Worm (Caenorhabditis elegans) whole organism, mixed stage, embryonic: ENCODE data around the gene M04B2.4.

Experiments used
- M03D4.4 ChIP-seq: sonication (generic microtip); optimal IDR thresholded peaks from 2 replicates; lab custom pipeline; 2017; ENCODE audit warnings: mild to moderate bottlenecking, missing genetic modification characterization, missing compliant biosample characterization
- bed-3 ChIP-seq: fragments of 200-800 bp; sonication (Bioruptor generic); optimal IDR thresholded peaks from 3 replicates; lab custom pipeline; 2018; ENCODE audit warnings: mild to moderate bottlenecking, missing genetic modification characterization, moderate library complexity, missing compliant biosample characterization
- blmp-1 ChIP-seq: fragments of 150-350 bp; optimal IDR thresholded peaks from 2 replicates; lab custom pipeline; 2014; ENCODE audit warnings: missing biosample characterization, missing genetic modification characterization
- ceh-39 ChIP-seq: fragments of 150-350 bp; optimal IDR thresholded peaks from 2 replicates; lab custom pipeline; 2014; ENCODE audit warnings: missing biosample characterization, missing genetic modification characterization
- ceh-43 ChIP-seq: fragments of 200-800 bp; sonication (Bioruptor generic); optimal IDR thresholded peaks from 2 replicates; lab custom pipeline; 2018; ENCODE audit warnings: mild to moderate bottlenecking, missing genetic modification characterization, moderate library complexity, missing compliant biosample characterization
- ceh-83 ChIP-seq: fragments of 200-800 bp; sonication (Bioruptor generic); optimal IDR thresholded peaks from 2 replicates; lab custom pipeline; 2018; ENCODE audit warnings: mild to moderate bottlenecking, missing genetic modification characterization, missing compliant biosample characterization
- ces-1 ChIP-seq: fragments of 150-350 bp; optimal IDR thresholded peaks from 2 replicates; lab custom pipeline; 2014; ENCODE audit warnings: missing biosample characterization, missing genetic modification reagents, missing genetic modification characterization
- cnd-1 ChIP-seq: fragments of 200-800 bp; sonication (Bioruptor generic); optimal IDR thresholded peaks from 2 replicates; lab custom pipeline; 2018; ENCODE audit warnings: mild to moderate bottlenecking, missing genetic modification characterization, missing compliant biosample characterization
- elt-1 ChIP-seq: sonication (generic microtip); optimal IDR thresholded peaks from 2 replicates; lab custom pipeline; 2017; ENCODE audit warnings: missing genetic modification characterization, mild to moderate bottlenecking, missing compliant biosample characterization, antibody characterized with exemption, moderate library complexity, borderline replicate concordance; ENCODE audit not compliant: insufficient read depth
- elt-3 ChIP-seq: fragments of 150-350 bp; optimal IDR thresholded peaks from 2 replicates; lab custom pipeline; 2014; ENCODE audit warnings: missing biosample characterization, missing genetic modification characterization
- flh-1 ChIP-seq: fragments of 200-800 bp; sonication (Bioruptor generic); optimal IDR thresholded peaks from 2 replicates; lab custom pipeline; 2018; ENCODE audit warnings: mild to moderate bottlenecking, missing genetic modification characterization, moderate library complexity, missing compliant biosample characterization
- ham-2 ChIP-seq: fragments of 200-800 bp; sonication (Bioruptor generic); optimal IDR thresholded peaks from 2 replicates; lab custom pipeline; 2018; ENCODE audit warnings: mild to moderate bottlenecking, missing genetic modification characterization, missing compliant biosample characterization
- lin-13 ChIP-seq: fragments of 150-350 bp; optimal IDR thresholded peaks from 2 replicates; lab custom pipeline; 2014; ENCODE audit warnings: missing biosample characterization, missing genetic modification characterization
- lin-32 ChIP-seq: fragments of 200-800 bp; sonication (Bioruptor generic); optimal IDR thresholded peaks from 2 replicates; lab custom pipeline; 2018; ENCODE audit warnings: mild to moderate bottlenecking, missing genetic modification characterization, missing compliant biosample characterization
- lsy-2 ChIP-seq: fragments of 150-350 bp; optimal IDR thresholded peaks from 2 replicates; lab custom pipeline; 2014; ENCODE audit warnings: missing biosample characterization, missing genetic modification characterization
- mab-5 ChIP-seq: fragments of 150-350 bp; optimal IDR thresholded peaks from 2 replicates; lab custom pipeline; 2014; ENCODE audit warnings: missing biosample characterization, missing genetic modification characterization
- mep-1 ChIP-seq: fragments of 150-350 bp; optimal IDR thresholded peaks from 2 replicates; lab custom pipeline; 2017; ENCODE audit warnings: missing biosample characterization, missing genetic modification reagents, missing genetic modification characterization, inconsistent platforms
- mls-2 ChIP-seq: sonication (generic microtip); optimal IDR thresholded peaks from 2 replicates; lab custom pipeline; 2016; ENCODE audit warnings: mild to moderate bottlenecking, missing genetic modification characterization, moderate library complexity, missing compliant biosample characterization
- nhr-12 ChIP-seq: fragments of 150-350 bp; optimal IDR thresholded peaks from 2 replicates; lab custom pipeline; 2014; ENCODE audit warnings: missing biosample characterization, missing genetic modification characterization
- nhr-2 ChIP-seq: fragments of 150-350 bp; optimal IDR thresholded peaks from 2 replicates; lab custom pipeline; 2014; ENCODE audit warnings: missing biosample characterization, missing genetic modification characterization
- nhr-237 ChIP-seq: fragments of 150-350 bp; optimal IDR thresholded peaks from 2 replicates; lab custom pipeline; 2014; ENCODE audit warnings: missing biosample characterization, missing genetic modification characterization
- nhr-28 ChIP-seq: fragments of 150-350 bp; optimal IDR thresholded peaks from 2 replicates; lab custom pipeline; 2014; ENCODE audit warnings: missing biosample characterization, missing genetic modification characterization
- nhr-76 ChIP-seq: sonication (generic microtip); optimal IDR thresholded peaks from 2 replicates; lab custom pipeline; 2017; ENCODE audit warnings: missing biosample characterization, missing genetic modification characterization
- pha-4 ChIP-seq: fragments of 150-350 bp; optimal IDR thresholded peaks from 2 replicates; lab custom pipeline; 2018; ENCODE audit warnings: missing biosample characterization, missing genetic modification reagents, missing genetic modification characterization
- snpc-4 ChIP-seq: fragments of 150-350 bp; optimal IDR thresholded peaks from 2 replicates; lab custom pipeline; 2014; ENCODE audit warnings: missing biosample characterization, missing genetic modification characterization
- sptf-1 ChIP-seq: sonication (generic microtip); optimal IDR thresholded peaks from 2 replicates; lab custom pipeline; 2017; ENCODE audit warnings: mild to moderate bottlenecking, missing genetic modification characterization, moderate library complexity, missing compliant biosample characterization
- tbx-8 ChIP-seq: fragments of 200-800 bp; sonication (Bioruptor generic); optimal IDR thresholded peaks from 2 replicates; lab custom pipeline; 2018; ENCODE audit warnings: mild to moderate bottlenecking, missing genetic modification characterization, moderate library complexity, missing compliant biosample characterization
- unc-120 ChIP-seq: sonication (generic microtip); optimal IDR thresholded peaks from 2 replicates; lab custom pipeline; 2017; ENCODE audit warnings: missing genetic modification characterization, missing compliant biosample characterization; ENCODE audit not compliant: poor library complexity, severe bottlenecking
- unc-39 ChIP-seq: fragments of 150-350 bp; optimal IDR thresholded peaks from 2 replicates; lab custom pipeline; 2014; ENCODE audit warnings: missing biosample characterization, missing genetic modification characterization
- unc-62 ChIP-seq: fragments of 150-350 bp; optimal IDR thresholded peaks from 2 replicates; lab custom pipeline; 2014; ENCODE audit warnings: missing biosample characterization, missing genetic modification reagents, missing genetic modification characterization
- zip-8 ChIP-seq: fragments of 150-350 bp; optimal IDR thresholded peaks from 2 replicates; lab custom pipeline; 2014; ENCODE audit warnings: missing biosample characterization, missing genetic modification characterization
- ztf-11 ChIP-seq: fragments of 150-350 bp; optimal IDR thresholded peaks from 2 replicates; lab custom pipeline; 2014; ENCODE audit warnings: missing biosample characterization, missing genetic modification characterization

Gene M04B2.4

DNA sequence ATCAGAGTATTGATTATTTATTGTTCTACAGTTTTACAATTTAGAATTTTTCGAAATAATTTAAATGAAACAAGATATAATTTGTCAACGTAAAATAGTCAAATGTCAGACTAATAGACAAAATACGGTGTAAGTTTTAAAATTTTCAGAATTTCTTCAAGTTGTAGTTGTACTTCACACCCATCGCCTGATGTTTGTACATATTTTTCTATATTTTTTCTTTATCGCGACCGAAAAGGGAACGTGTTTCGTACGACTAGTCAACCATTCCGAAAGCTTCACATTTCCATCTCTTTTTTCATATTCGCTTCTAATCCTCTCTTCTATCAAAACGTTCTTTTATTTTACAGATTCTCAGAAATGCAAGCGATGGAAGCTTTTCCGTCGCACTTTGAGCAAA, 16.4 kb downstream of the M04B2.4 start, which contains the start of gene twk-25:
Gene twk-25 (plus strand): TSS at position 301 of the 400 bp plus-strand sequence.
- TF ChIP-seq ceh-83: no peak
- TF ChIP-seq unc-62 (GFP tag; lab: Kevin White, UChicago): no peak
- no peak for TF ChIP-seq unc-39 (tag; lab: Kevin White, UChicago)
- TF ChIP-seq lsy-2 (tag; lab: Kevin White, UChicago): no peak
- no peak for TF ChIP-seq snpc-4 (tag; lab: Kevin White, UChicago)
- no peak for TF ChIP-seq ces-1 (GFP tag; lab: Kevin White, UChicago)
- no peak for TF ChIP-seq zip-8 (tag; lab: Kevin White, UChicago)
- no peak for TF ChIP-seq lin-13 (tag; lab: Kevin White, UChicago)
- TF ChIP-seq mls-2 (tag; lab: Kevin White, UChicago): no peak
- no peak for TF ChIP-seq nhr-28 (tag; lab: Kevin White, UChicago)
- TF ChIP-seq cnd-1 (tag; lab: Kevin White, UChicago): no peak
- no peak for TF ChIP-seq elt-3 (tag; lab: Kevin White, UChicago)
- no peak for TF ChIP-seq tbx-8 (GFP tag; lab: Kevin White, UChicago)
- no peak for TF ChIP-seq mab-5 (tag; lab: Kevin White, UChicago)
- no peak for TF ChIP-seq ham-2
- TF ChIP-seq M03D4.4 (tag; lab: Kevin White, UChicago): no peak
- TF ChIP-seq, all 35 proteins: peak for 0

DNA sequence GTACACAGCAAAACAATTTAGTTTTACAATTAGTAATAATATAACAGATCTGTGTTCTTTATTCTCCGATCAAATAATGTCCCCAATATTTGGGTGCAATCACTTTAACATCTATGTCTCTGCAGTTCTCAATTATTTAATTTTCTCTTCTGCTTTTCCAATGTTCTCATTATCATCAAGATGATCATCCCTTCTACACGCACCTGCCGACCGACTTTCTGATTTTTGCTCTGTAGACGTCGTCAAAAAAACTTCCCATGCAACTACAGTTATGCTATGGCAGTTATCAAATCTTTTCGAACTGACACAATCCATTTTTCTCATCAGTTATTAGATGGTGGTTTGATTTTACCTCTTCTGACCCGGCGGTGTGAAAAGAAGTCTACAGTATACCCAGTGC, 17.2 kb downstream of the M04B2.4 start:
- TF ChIP-seq ces-1 (GFP tag; lab: Kevin White, UChicago) (no peak), mab-5 (tag; lab: Kevin White, UChicago) (no peak), cnd-1 (tag; lab: Kevin White, UChicago) (no peak), flh-1 (no peak), lin-32 (GFP tag; lab: Kevin White, UChicago) (no peak), lsy-2 (tag; lab: Kevin White, UChicago) (no peak), ztf-11 (tag; lab: Kevin White, UChicago) (no peak), sptf-1 (tag; lab: Kevin White, UChicago) (no peak), nhr-28 (tag; lab: Kevin White, UChicago) (no peak), nhr-2 (tag; lab: Kevin White, UChicago) (no peak), elt-3 (tag; lab: Kevin White, UChicago) (no peak), pha-4 (tag; lab: Kevin White, UChicago) (no peak), nhr-76 (tag; lab: Kevin White, UChicago) (no peak), nhr-237 (tag; lab: Kevin White, UChicago) (no peak), tbx-8 (GFP tag; lab: Kevin White, UChicago) (no peak), M03D4.4 (tag; lab: Kevin White, UChicago) (no peak), ham-2 (no peak), blmp-1 (tag; lab: Kevin White, UChicago) (no peak), mls-2 (tag; lab: Kevin White, UChicago) (no peak), ceh-43 (GFP tag; lab: Kevin White, UChicago) (no peak)
- TF ChIP-seq, all 35 proteins: peak for 0

DNA sequence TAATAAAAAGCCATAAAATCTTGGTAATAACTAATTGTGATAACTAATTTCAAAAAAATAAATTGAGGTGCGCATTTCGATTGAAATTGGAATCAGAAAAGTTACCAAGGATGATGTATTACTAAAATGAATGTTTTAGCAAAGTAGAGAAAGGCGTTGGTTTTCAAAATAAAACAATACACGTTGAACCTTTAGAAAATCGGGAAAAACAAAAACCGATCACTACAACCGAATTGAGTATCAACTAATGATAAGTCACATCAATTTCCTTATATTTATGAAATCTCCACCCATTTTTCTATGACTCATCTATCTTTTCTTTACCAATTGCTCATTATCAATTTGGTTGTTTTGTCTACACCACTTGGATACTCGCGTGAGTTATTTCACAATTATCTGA, 20.4 kb downstream of the M04B2.4 start, which contains the start of gene H21P03.10:
Gene H21P03.10 (plus strand): TSS at position 301 of the 400 bp plus-strand sequence.
- no peak for TF ChIP-seq zip-8 (tag; lab: Kevin White, UChicago)
- TF ChIP-seq pha-4 (tag; lab: Kevin White, UChicago): no peak
- no peak for TF ChIP-seq elt-1 (tag; lab: Kevin White, UChicago)

DNA sequence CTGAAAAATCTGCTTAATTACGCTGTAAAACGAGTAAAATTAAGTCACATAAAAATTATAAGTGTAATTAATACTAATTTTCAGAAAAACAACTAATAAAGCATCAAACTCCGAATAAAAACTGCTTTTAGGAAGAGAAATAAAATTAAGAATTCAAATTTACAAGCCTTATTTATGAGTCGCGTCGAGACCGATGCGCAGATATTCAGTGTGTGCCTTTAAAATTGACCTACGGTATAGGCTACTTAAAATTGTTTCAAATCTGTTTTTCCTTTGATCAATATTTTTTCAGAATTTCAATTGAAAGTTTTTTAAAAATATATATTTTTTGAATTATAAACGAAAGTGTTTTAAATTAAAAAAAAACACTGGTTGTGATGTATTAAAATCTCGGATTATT, 22.7 kb downstream of the M04B2.4 start, which contains the start of gene sms-1:
Gene sms-1 (minus strand): TSS at position 6 of the 400 bp plus-strand sequence.
- TF ChIP-seq mep-1 (tag; lab: Kevin White, UChicago) (no peak), zip-8 (tag; lab: Kevin White, UChicago) (no peak), nhr-12 (tag; lab: Kevin White, UChicago) (no peak), unc-120 (no peak), nhr-76 (tag; lab: Kevin White, UChicago) (no peak), blmp-1 (tag; lab: Kevin White, UChicago) (no peak), elt-3 (tag; lab: Kevin White, UChicago) (no peak), nhr-2 (tag; lab: Kevin White, UChicago) (no peak), elt-1 (tag; lab: Kevin White, UChicago) (no peak), flh-1 (no peak), tbx-8 (GFP tag; lab: Kevin White, UChicago) (no peak), sptf-1 (tag; lab: Kevin White, UChicago) (no peak), snpc-4 (tag; lab: Kevin White, UChicago) (no peak), lin-32 (GFP tag; lab: Kevin White, UChicago) (no peak), mls-2 (tag; lab: Kevin White, UChicago) (no peak), mab-5 (tag; lab: Kevin White, UChicago) (no peak), bed-3 (no peak), ceh-39 (tag; lab: Kevin White, UChicago) (no peak)
